Worm (Caenorhabditis elegans): ENCODE results near the gene gly-10.
A peak's percentile ranks its signal among the peaks of the same experiment; 100 is the strongest.

The gly-10 gene

ce11 chrIV:13778710-13779109 lies at the start of gene gly-10:
Gene gly-10, plus strand, starts transcription at chrIV:13779096.
- TF ChIP-seq nhr-85 (tag) = peak; percentile 64
- no peak for TF ChIP-seq elt-3 (tag; optimal IDR thresholded peaks at IDR 0.05)
- TF ChIP-seq ama-1 (optimal IDR thresholded peaks at IDR 0.05) = no peak
- TF ChIP-seq mep-1 (tag; optimal IDR thresholded peaks at IDR 0.05) = no peak
- TF ChIP-seq lsy-2 (tag; optimal IDR thresholded peaks at IDR 0.05) = peak in 1 of 2 experiments; percentile 36
- no peak for TF ChIP-seq unc-86 (tag; optimal IDR thresholded peaks at IDR 0.05)

- TF ChIP-seq irx-1 (tag; optimal IDR thresholded peaks at IDR 0.05) (no peak), isw-1 (GFP tag; IDR thresholded peaks at IDR 0.05) (no peak), nhr-19 (GFP tag; conservative IDR thresholded peaks at IDR 0.05) (no peak), unc-30 (tag; optimal IDR thresholded peaks at IDR 0.05) (no peak), ceh-88 (GFP tag; IDR thresholded peaks at IDR 0.05) (no peak), nhr-84 (tag; optimal IDR thresholded peaks at IDR 0.05) (no peak), pag-3 (tag; optimal IDR thresholded peaks at IDR 0.05; ENCODE audit: borderline replicate concordance, insufficient read depth) (no peak), lir-3 (tag; optimal IDR thresholded peaks at IDR 0.05; ENCODE audit: poor library complexity) (no peak), lsy-2 (tag; optimal IDR thresholded peaks at IDR 0.05) (no peak), xbp-1 (tag; optimal IDR thresholded peaks at IDR 0.05) (no peak), nhr-47 (tag; optimal IDR thresholded peaks at IDR 0.05) (no peak), sox-4 (tag; optimal IDR thresholded peaks at IDR 0.05) (no peak), ztf-11 (tag; optimal IDR thresholded peaks at IDR 0.05) (no peak), zag-1 (tag; optimal IDR thresholded peaks at IDR 0.05) (no peak), swsn-7 (tag; optimal IDR thresholded peaks at IDR 0.05) (no peak), alr-1 (tag; optimal IDR thresholded peaks at IDR 0.05; ENCODE audit: borderline replicate concordance) (no peak), grh-1 (GFP tag; IDR thresholded peaks at IDR 0.05) (no peak), egl-13 (tag; optimal IDR thresholded peaks at IDR 0.05) (no peak), mab-9 (GFP tag; IDR thresholded peaks at IDR 0.05) (no peak), aly-2 (tag; optimal IDR thresholded peaks at IDR 0.05) (no peak)
Measured at ce11 chrIV:13742244-13742643, 36.7 kb upstream of the gly-10 start, which contains the start of gene C47A4.3. Gene C47A4.3, minus strand, starts transcription at chrIV:13742344.

ce11 chrIV:13745409-13745808 lies 33.5 kb upstream of the gly-10 start, which contains the start of gene C47A4.5:
Gene C47A4.5, plus strand, starts transcription at chrIV:13745709.
- TF ChIP-seq efl-1 (optimal IDR thresholded peaks at IDR 0.05) (no peak), efl-1 (GFP tag; optimal IDR thresholded peaks at IDR 0.05 in 1 of 2) (no peak), nhr-76 (tag; optimal IDR thresholded peaks at IDR 0.05) (no peak), nhr-47 (tag; optimal IDR thresholded peaks at IDR 0.05) (no peak), egl-13 (tag; optimal IDR thresholded peaks at IDR 0.05) (no peak), lin-39 (tag; optimal IDR thresholded peaks at IDR 0.05) (no peak), vab-15 (tag; optimal IDR thresholded peaks at IDR 0.05) (no peak), ceh-88 (GFP tag; IDR thresholded peaks at IDR 0.05) (no peak), fkh-4 (tag; optimal IDR thresholded peaks at IDR 0.05; ENCODE audit: borderline replicate concordance) (no peak), mdl-1 (tag; optimal IDR thresholded peaks at IDR 0.05) (no peak), fkh-8 (tag; optimal IDR thresholded peaks at IDR 0.05) (no peak), skn-1 (tag; optimal IDR thresholded peaks at IDR 0.05) (no peak)

- TF ChIP-seq efl-1 (optimal IDR thresholded peaks at IDR 0.05) = peak in 1 of 2 experiments; percentile 9
- no peak for TF ChIP-seq efl-1 (GFP tag; optimal IDR thresholded peaks at IDR 0.05 in 1 of 2)
- no peak for TF ChIP-seq egl-13 (tag; optimal IDR thresholded peaks at IDR 0.05)
Measured at ce11 chrIV:13748798-13749197, 30.1 kb upstream of the gly-10 start.

ce11 chrIV:13750033-13750432 lies 28.9 kb upstream of the gly-10 start, which contains the start of gene sorb-1:
Gene sorb-1, plus strand, starts transcription at chrIV:13750333.
- no peak for TF ChIP-seq hlh-4 (tag; optimal IDR thresholded peaks at IDR 0.05)
